Fruit fly (Drosophila melanogaster) S2 (cell line): Measurements from ENCODE around the gene Chchd3.

Experiments
- CG8478 ChIP-seq: fragments of >200 bp; optimal IDR thresholded peaks from 2 replicates; lab custom pipeline; 2018
- CTCF ChIP-seq, 2 experiments: fragments of >200 bp; optimal IDR thresholded peaks; 2 replicates each; lab custom pipeline; 2018

DNA sequence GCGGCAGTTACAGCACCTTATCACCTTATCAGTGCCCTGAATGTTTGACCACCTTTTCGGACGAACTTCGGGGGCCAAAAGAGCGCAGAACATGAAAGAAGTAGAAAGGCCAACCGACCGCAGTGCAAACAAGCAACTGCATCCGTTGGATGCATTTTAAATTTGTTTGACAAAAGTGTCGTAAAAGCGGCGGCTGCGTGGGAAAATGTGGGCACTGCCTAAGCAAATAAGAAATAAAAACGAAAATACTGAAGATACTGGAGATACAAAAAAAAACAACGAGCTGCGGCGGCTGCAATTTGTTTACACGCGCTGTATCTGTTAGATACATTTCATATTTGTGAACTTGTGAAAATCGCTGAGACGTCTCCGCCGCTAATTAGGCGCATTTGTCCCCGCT, 17.0 kb upstream of the Chchd3 start:
- TF ChIP-seq CG8478 (no peak), CTCF (optimal IDR thresholded peaks at IDR 0.05; lab: Kevin White, UChicago) (no peak)
